Worm (Caenorhabditis elegans) whole organism, L4 larva: ENCODE data around the gene C25E10.10.
"Not testable (repeated sequence)": the region's sequence is repeated elsewhere in the genome, so short reads cannot be mapped to it uniquely, and the experiment has no call there.

Experiments
- T26A8.4 ChIP-seq: fragments of 200-800 bp; sonication (Bioruptor generic); IDR thresholded peaks from 2 replicates; pipeline ENCODE4 v1.3.6; 2022; ENCODE audit warnings: missing genetic modification characterization, missing compliant biosample characterization
- ceh-28 ChIP-seq: fragments of 150-350 bp; optimal IDR thresholded peaks from 2 replicates; lab custom pipeline; 2014; ENCODE audit warnings: missing biosample characterization, missing genetic modification reagents, missing genetic modification characterization
- ceh-32 ChIP-seq: sonication (generic microtip); optimal IDR thresholded peaks from 2 replicates; lab custom pipeline; 2016; ENCODE audit warnings: mild to moderate bottlenecking, missing genetic modification characterization, missing compliant biosample characterization; ENCODE audit not compliant: poor library complexity
- ceh-44 ChIP-seq: fragments of 200-800 bp; sonication (Bioruptor generic); IDR thresholded peaks from 2 replicates; pipeline ENCODE4 v1.3.6; 2022; ENCODE audit warnings: missing genetic modification reagents, missing genetic modification characterization, missing compliant biosample characterization
- ceh-82 ChIP-seq: sonication (generic microtip); optimal IDR thresholded peaks from 2 replicates; lab custom pipeline; 2017; ENCODE audit warnings: missing biosample characterization, missing genetic modification characterization
- ctbp-1 ChIP-seq: fragments of 200-800 bp; sonication (Bioruptor generic); IDR thresholded peaks from 2 replicates; pipeline ENCODE4 v1.3.6; 2022; ENCODE audit warnings: missing genetic modification reagents, missing genetic modification characterization, missing compliant biosample characterization
- daf-19 ChIP-seq: fragments of 200-800 bp; sonication (Bioruptor generic); conservative IDR thresholded peaks from 2 replicates; pipeline ENCODE4 v1.3.6; 2022; ENCODE audit warnings: missing genetic modification characterization, missing compliant biosample characterization
- daf-8 ChIP-seq: fragments of 200-800 bp; sonication (Bioruptor generic); IDR thresholded peaks from 2 replicates; pipeline ENCODE4 v1.3.6; 2022; ENCODE audit warnings: missing genetic modification characterization, missing compliant biosample characterization
- egl-43 ChIP-seq: fragments of 200-800 bp; sonication (Bioruptor generic); IDR thresholded peaks from 2 replicates; pipeline ENCODE4 v1.3.6; 2022; ENCODE audit warnings: missing genetic modification reagents, missing genetic modification characterization, missing compliant biosample characterization
- gei-8 ChIP-seq: fragments of 200-800 bp; sonication (Bioruptor generic); optimal IDR thresholded peaks from 2 replicates; lab custom pipeline; 2018; ENCODE audit warnings: mild to moderate bottlenecking, missing genetic modification characterization, missing compliant biosample characterization
- hlh-11 ChIP-seq: fragments of 200-800 bp; sonication (Bioruptor generic); optimal IDR thresholded peaks from 2 replicates; lab custom pipeline; 2018; ENCODE audit warnings: mild to moderate bottlenecking, missing genetic modification characterization, missing compliant biosample characterization
- hmg-1.1 ChIP-seq: fragments of 200-800 bp; sonication (Bioruptor generic); IDR thresholded peaks from 2 replicates; pipeline ENCODE4 v1.3.6; 2022; ENCODE audit warnings: missing genetic modification reagents, missing genetic modification characterization, missing compliant biosample characterization
- lim-7 ChIP-seq: fragments of 200-800 bp; sonication (Bioruptor generic); IDR thresholded peaks from 2 replicates; pipeline ENCODE4 v1.3.6; 2022; ENCODE audit warnings: missing genetic modification characterization, missing compliant biosample characterization
- lin-1 ChIP-seq: fragments of 200-800 bp; sonication (Bioruptor generic); IDR thresholded peaks from 2 replicates; pipeline ENCODE4 v1.3.6; 2022; ENCODE audit warnings: missing genetic modification reagents, missing genetic modification characterization, missing compliant biosample characterization
- lin-29 ChIP-seq: fragments of 200-800 bp; sonication (Bioruptor generic); IDR thresholded peaks from 2 replicates; pipeline ENCODE4 v1.3.6; 2022; ENCODE audit warnings: missing genetic modification reagents, missing genetic modification characterization, missing compliant biosample characterization
- lin-38 ChIP-seq: fragments of 200-800 bp; sonication (Bioruptor generic); IDR thresholded peaks from 2 replicates; pipeline ENCODE4 v1.3.6; 2022; ENCODE audit warnings: missing genetic modification reagents, missing genetic modification characterization, missing compliant biosample characterization
- lin-39 ChIP-seq: fragments of 150-350 bp; optimal IDR thresholded peaks from 2 replicates; lab custom pipeline; 2014; ENCODE audit warnings: missing biosample characterization, missing genetic modification reagents, missing genetic modification characterization
- lsy-2 ChIP-seq, 2 experiments: fragments of 150-350 bp in 1 of 2; sonication (generic microtip) in 1 of 2; optimal IDR thresholded peaks; 2 replicates each; lab custom pipeline; 2014 to 2017; ENCODE audit warnings: missing biosample characterization in 2 of 2, missing genetic modification characterization in 2 of 2
- madf-5 ChIP-seq, 2 experiments: fragments of 200-800 bp; sonication (Bioruptor generic); IDR thresholded peaks; 2 replicates each; pipeline ENCODE4 v1.3.6; 2022; ENCODE audit warnings: missing compliant biosample characterization in 2 of 2, missing genetic modification characterization in 2 of 2
- madf-9 ChIP-seq: fragments of 200-800 bp; sonication (Bioruptor generic); conservative IDR thresholded peaks from 2 replicates; pipeline ENCODE4 v1.3.6; 2022; ENCODE audit warnings: missing genetic modification reagents, missing genetic modification characterization, missing compliant biosample characterization
- mdl-1 ChIP-seq, 2 experiments: fragments of 150-350 bp in 1 of 2; sonication (generic microtip) in 1 of 2; optimal IDR thresholded peaks; 2 replicates each; lab custom pipeline; 2014 to 2017; ENCODE audit warnings: missing biosample characterization in 2 of 2, missing genetic modification characterization in 2 of 2
- mdt-29 ChIP-seq: fragments of 200-800 bp; sonication (Bioruptor generic); IDR thresholded peaks from 2 replicates; pipeline ENCODE4 v1.3.6; 2022; ENCODE audit warnings: missing genetic modification reagents, missing genetic modification characterization, missing compliant biosample characterization
- mep-1 ChIP-seq: fragments of 150-350 bp; sonication (generic microtip); optimal IDR thresholded peaks from 3 replicates; lab custom pipeline; 2014; ENCODE audit warnings: missing biosample characterization, missing genetic modification characterization
- mxl-3 ChIP-seq: fragments of 200-800 bp; sonication (Bioruptor generic); optimal IDR thresholded peaks from 2 replicates; lab custom pipeline; 2018; ENCODE audit warnings: mild to moderate bottlenecking, missing genetic modification characterization, missing compliant biosample characterization
- nhr-11 ChIP-seq: fragments of 150-350 bp; optimal IDR thresholded peaks from 2 replicates; lab custom pipeline; 2014; ENCODE audit warnings: missing biosample characterization, missing genetic modification characterization
- nhr-237 ChIP-seq: sonication (generic microtip); optimal IDR thresholded peaks from 2 replicates; lab custom pipeline; 2017; ENCODE audit warnings: missing biosample characterization, missing genetic modification characterization
- nhr-25 ChIP-seq: sonication (generic microtip); optimal IDR thresholded peaks from 2 replicates; lab custom pipeline; 2017; ENCODE audit warnings: missing genetic modification characterization, mild to moderate bottlenecking, missing compliant biosample characterization, antibody characterized with exemption, moderate library complexity, borderline replicate concordance; ENCODE audit not compliant: insufficient read depth
- nhr-41 ChIP-seq: fragments of 200-800 bp; sonication (Bioruptor generic); IDR thresholded peaks from 2 replicates; pipeline ENCODE4 v1.3.6; 2022; ENCODE audit warnings: missing genetic modification reagents, missing genetic modification characterization, missing compliant biosample characterization
- nhr-77 ChIP-seq: fragments of 150-350 bp; optimal IDR thresholded peaks from 2 replicates; lab custom pipeline; 2014; ENCODE audit warnings: missing biosample characterization, missing genetic modification characterization
- pha-4 ChIP-seq, 2 experiments: fragments of 150-350 bp in 1 of 2; fragments of 200-800 bp in 1 of 2; sonication (Bioruptor generic) in 1 of 2; IDR thresholded peaks in 1 of 2; optimal IDR thresholded peaks in 1 of 2; 2 replicates each; pipeline versions ENCODE4 v1.3.6 to Lab custom; 2014 to 2022; ENCODE audit warnings: missing genetic modification characterization in 2 of 2, missing genetic modification reagents in 2 of 2, missing biosample characterization in 1 of 2, missing compliant biosample characterization in 1 of 2
- php-3 ChIP-seq: fragments of 200-800 bp; sonication (Bioruptor generic); IDR thresholded peaks from 2 replicates; pipeline ENCODE4 v1.3.6; 2022; ENCODE audit warnings: missing genetic modification reagents, missing genetic modification characterization, missing compliant biosample characterization
- rbr-2 ChIP-seq: sonication (generic microtip); optimal IDR thresholded peaks from 2 replicates; lab custom pipeline; 2016; ENCODE audit warnings: missing genotype, missing genetic modification characterization, missing compliant biosample characterization
- saeg-2 ChIP-seq: fragments of 200-800 bp; sonication (Bioruptor generic); IDR thresholded peaks from 2 replicates; pipeline ENCODE4 v1.3.6; 2022; ENCODE audit warnings: missing genetic modification reagents, missing genetic modification characterization, missing compliant biosample characterization
- set-16 ChIP-seq: fragments of 200-800 bp; sonication (Bioruptor generic); IDR thresholded peaks from 2 replicates; pipeline ENCODE4 v1.3.6; 2022; ENCODE audit warnings: missing genetic modification reagents, missing genetic modification characterization, missing compliant biosample characterization
- snpc-4 ChIP-seq: fragments of 150-350 bp; optimal IDR thresholded peaks from 2 replicates; lab custom pipeline; 2014; ENCODE audit warnings: missing biosample characterization, missing genetic modification characterization
- tag-97 ChIP-seq: fragments of 200-800 bp; sonication (Bioruptor generic); IDR thresholded peaks from 2 replicates; pipeline ENCODE4 v1.3.6; 2022; ENCODE audit warnings: missing genetic modification characterization, missing compliant biosample characterization
- tra-1 ChIP-seq: fragments of 200-800 bp; sonication (Bioruptor generic); IDR thresholded peaks from 2 replicates; pipeline ENCODE4 v1.3.6; 2022; ENCODE audit warnings: missing genetic modification reagents, missing genetic modification characterization, missing compliant biosample characterization
- unc-62 ChIP-seq, 3 experiments: fragments of 150-350 bp in 1 of 3; sonication (generic microtip); optimal IDR thresholded peaks in 2 of 3; peaks in 1 of 3; 1 replicate in 1 of 3; 2 replicates in 2 of 3; lab custom pipeline; 2014 to 2017; ENCODE audit warnings: missing biosample characterization in 3 of 3, missing genetic modification characterization in 3 of 3, missing genetic modification reagents in 3 of 3, missing genotype in 1 of 3
- zag-1 ChIP-seq: fragments of 150-350 bp; optimal IDR thresholded peaks from 2 replicates; lab custom pipeline; 2014; ENCODE audit warnings: missing biosample characterization, missing genetic modification characterization
- zfp-2 ChIP-seq: sonication (generic microtip); optimal IDR thresholded peaks from 2 replicates; lab custom pipeline; 2016; ENCODE audit warnings: mild to moderate bottlenecking, missing genetic modification characterization, missing compliant biosample characterization
- zfp-3 ChIP-seq: fragments of 200-800 bp; sonication (Bioruptor generic); conservative IDR thresholded peaks from 2 replicates; pipeline ENCODE4 v1.3.6; 2022; ENCODE audit warnings: missing genetic modification reagents, missing genetic modification characterization, missing compliant biosample characterization
- zip-2 ChIP-seq: fragments of 150-350 bp; optimal IDR thresholded peaks from 2 replicates; lab custom pipeline; 2014; ENCODE audit warnings: missing biosample characterization, missing genetic modification characterization

The C25E10.10 gene

ce11 chrV:9088758-9089157 lies 32.6 kb upstream of the C25E10.10 start (continued):
- TF ChIP-seq gei-8 (GFP tag; lab: Kevin White, UChicago) (no peak), mdt-29 (GFP tag; lab: Robert Waterston, UW) (peak; percentile 78; the same call in 1 of the 2 replicates), lin-29 (GFP tag; lab: Robert Waterston, UW) (peak; percentile 36; the same call in 1 of the 2 replicates), egl-43 (GFP tag; lab: Robert Waterston, UW) (peak; percentile 56; the same call in 1 of the 2 replicates), nhr-41 (GFP tag; lab: Robert Waterston, UW) (peak; percentile 63), lim-7 (GFP tag; lab: Robert Waterston, UW) (0 out of 2 replicates have a peak, but pooled peaks have one; percentile 6), T26A8.4 (GFP tag; lab: Robert Waterston, UW) (peak; percentile 76; the same call in 1 of the 2 replicates), nhr-11 (tag; lab: Kevin White, UChicago) (no peak), lin-1 (GFP tag; lab: Robert Waterston, UW) (peak; percentile 36; the same call in 1 of the 2 replicates), lin-38 (GFP tag; lab: Robert Waterston, UW) (peak; percentile 42), hlh-11 (peak; percentile 12)
- TF ChIP-seq, all 104 proteins: peak for 22

ce11 chrV:9086650-9087049 lies 30.5 kb upstream of the C25E10.10 start:
- 0 out of 2 replicates have a peak, but pooled peaks have one; percentile 39 for TF ChIP-seq T26A8.4 (GFP tag; lab: Robert Waterston, UW)
- 0 out of 2 replicates have a peak, but pooled peaks have one; percentile 15 for TF ChIP-seq set-16 (GFP tag; lab: Robert Waterston, UW)
- TF ChIP-seq egl-43 (GFP tag; lab: Robert Waterston, UW): peak; percentile 53; the same call in 1 of the 2 replicates
- TF ChIP-seq mdt-29 (GFP tag; lab: Robert Waterston, UW): peak; percentile 15; the same call in 1 of the 2 replicates
- 0 out of 4 replicates have a peak, but pooled peaks of 1 of the 2 experiments have one; percentile 33 for TF ChIP-seq madf-5 (GFP tag; IDR thresholded peaks at IDR 0.05; lab: Robert Waterston, UW)
- TF ChIP-seq lin-38 (GFP tag; lab: Robert Waterston, UW): peak; percentile 44; the same call in 1 of the 2 replicates
- 0 out of 2 replicates have a peak, but pooled peaks have one; percentile 16 for TF ChIP-seq lim-7 (GFP tag; lab: Robert Waterston, UW)
- TF ChIP-seq ctbp-1 (GFP tag; lab: Robert Waterston, UW): peak; percentile 64; the same call in 1 of the 2 replicates
- TF ChIP-seq zfp-3 (GFP tag; lab: Robert Waterston, UW): peak; percentile 76; the same call in 1 of the 2 replicates
- peak; percentile 27; the same call in 1 of the 2 replicates for TF ChIP-seq php-3 (GFP tag; lab: Robert Waterston, UW)
- TF ChIP-seq pha-4 (GFP tag; IDR thresholded peaks at IDR 0.05; lab: Robert Waterston, UW): peak; percentile 68
- TF ChIP-seq pha-4 (tag; optimal IDR thresholded peaks at IDR 0.05; lab: Kevin White, UChicago): not testable (repeated sequence)
- peak; percentile 41; the same call in 1 of the 2 replicates for TF ChIP-seq ceh-44 (GFP tag; lab: Robert Waterston, UW)

ce11 chrV:9085845-9086244 lies 29.7 kb upstream of the C25E10.10 start:
- TF ChIP-seq hmg-1.1: 0 out of 2 replicates have a peak, but pooled peaks have one; percentile 19
- no peak for TF ChIP-seq lin-39 (tag; lab: Kevin White, UChicago)
- no peak for TF ChIP-seq zag-1
- no peak for TF ChIP-seq nhr-237 (tag; lab: Kevin White, UChicago)
- TF ChIP-seq ceh-82 (tag; lab: Kevin White, UChicago): no peak
- TF ChIP-seq nhr-77 (tag; lab: Kevin White, UChicago): no peak
- TF ChIP-seq set-16 (GFP tag; lab: Robert Waterston, UW): no peak
- TF ChIP-seq rbr-2: no peak
- TF ChIP-seq zfp-2 (tag; lab: Kevin White, UChicago): no peak
- no peak for TF ChIP-seq lin-1 (GFP tag; lab: Robert Waterston, UW)
- TF ChIP-seq nhr-41 (GFP tag; lab: Robert Waterston, UW): no peak
- no peak for TF ChIP-seq madf-5 (GFP tag; IDR thresholded peaks at IDR 0.05; lab: Robert Waterston, UW)
- TF ChIP-seq tag-97: no peak
- no peak for TF ChIP-seq nhr-25 (tag; lab: Kevin White, UChicago)
- TF ChIP-seq pha-4 (GFP tag; IDR thresholded peaks at IDR 0.05; lab: Robert Waterston, UW): no peak
- TF ChIP-seq pha-4 (tag; optimal IDR thresholded peaks at IDR 0.05; lab: Kevin White, UChicago): no peak
- TF ChIP-seq mxl-3 (GFP tag; lab: Kevin White, UChicago): no peak
- no peak for TF ChIP-seq saeg-2
- no peak for TF ChIP-seq daf-8 (GFP tag; lab: Robert Waterston, UW)
- TF ChIP-seq lsy-2 (tag; optimal IDR thresholded peaks at IDR 0.05; lab: Kevin White, UChicago): peak in 1 of 2 experiments; percentile 10
- no peak for TF ChIP-seq snpc-4 (tag; lab: Kevin White, UChicago)
- TF ChIP-seq zip-2 (tag; lab: Kevin White, UChicago): no peak
- no peak for TF ChIP-seq daf-19 (GFP tag; lab: Robert Waterston, UW)
- TF ChIP-seq nhr-11 (tag; lab: Kevin White, UChicago): no peak
- no peak for TF ChIP-seq tra-1 (GFP tag; lab: Robert Waterston, UW)
- TF ChIP-seq mep-1 (tag; lab: Kevin White, UChicago): no peak
- peak; percentile 66 to 71 for TF ChIP-seq mdl-1 (tag; optimal IDR thresholded peaks at IDR 0.05; lab: Kevin White, UChicago)
- no peak for TF ChIP-seq madf-9 (GFP tag; lab: Robert Waterston, UW)
- TF ChIP-seq unc-62 (GFP tag; optimal IDR thresholded peaks at IDR 0.05 in 1 of 2; lab: Kevin White, UChicago): peak in 1 of 2 experiments; percentile 83
- no peak for TF ChIP-seq unc-62 (tag; optimal IDR thresholded peaks at IDR 0.05; lab: Kevin White, UChicago)
- no peak for TF ChIP-seq ceh-28 (tag; lab: Kevin White, UChicago)
- no peak for TF ChIP-seq ceh-32 (tag; lab: Kevin White, UChicago)
